Worm (Caenorhabditis elegans): ENCODE measurements around the gene T11F9.10.
A peak's percentile ranks its signal among the peaks of the same experiment; 100 is the strongest.

Gene T11F9.10

DNA sequence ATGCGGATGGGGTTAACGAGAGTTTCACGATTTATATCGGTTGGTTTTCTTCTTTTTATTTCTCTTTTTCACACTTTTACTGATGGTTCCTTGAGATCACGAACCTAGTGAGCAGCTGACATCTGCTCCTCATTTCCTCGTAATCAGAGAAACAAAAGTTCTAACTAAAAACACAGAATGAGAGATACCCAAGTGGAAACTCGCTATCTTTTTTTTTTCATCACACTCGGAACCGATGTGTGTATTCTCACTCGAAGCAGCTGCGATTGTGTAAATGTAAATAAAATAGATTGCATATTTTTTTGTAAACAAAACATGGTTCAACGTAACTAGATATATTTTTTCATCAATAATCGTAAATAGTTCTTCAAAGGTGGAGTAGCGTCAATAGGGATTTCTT lies 19.6 kb downstream of the T11F9.10 start:
- TF ChIP-seq nhr-67 (tag; optimal IDR thresholded peaks at IDR 0.05) (no peak), nhr-25 (tag; optimal IDR thresholded peaks at IDR 0.05) (no peak), elt-2 (tag; optimal IDR thresholded peaks at IDR 0.05) (no peak), egl-5 (tag; optimal IDR thresholded peaks at IDR 0.05) (peak; percentile 48), unc-39 (tag; optimal IDR thresholded peaks at IDR 0.05) (no peak), jun-1 (tag; optimal IDR thresholded peaks at IDR 0.05) (no peak), hmg-11 (tag; optimal IDR thresholded peaks at IDR 0.05) (no peak), nhr-77 (tag; optimal IDR thresholded peaks at IDR 0.05) (no peak), lsy-12 (tag; optimal IDR thresholded peaks at IDR 0.05) (no peak), nhr-76 (tag; optimal IDR thresholded peaks at IDR 0.05) (no peak), pha-4 (tag; optimal IDR thresholded peaks at IDR 0.05) (peak; percentile 84), nhr-28 (tag; optimal IDR thresholded peaks at IDR 0.05) (no peak), ztf-11 (tag; optimal IDR thresholded peaks at IDR 0.05) (no peak), ceh-9 (tag; optimal IDR thresholded peaks at IDR 0.05) (no peak), nfya-1 (tag; optimal IDR thresholded peaks at IDR 0.05; ENCODE audit: insufficient read depth) (peak; percentile 18), lin-39 (tag; optimal IDR thresholded peaks at IDR 0.05) (no peak)

DNA sequence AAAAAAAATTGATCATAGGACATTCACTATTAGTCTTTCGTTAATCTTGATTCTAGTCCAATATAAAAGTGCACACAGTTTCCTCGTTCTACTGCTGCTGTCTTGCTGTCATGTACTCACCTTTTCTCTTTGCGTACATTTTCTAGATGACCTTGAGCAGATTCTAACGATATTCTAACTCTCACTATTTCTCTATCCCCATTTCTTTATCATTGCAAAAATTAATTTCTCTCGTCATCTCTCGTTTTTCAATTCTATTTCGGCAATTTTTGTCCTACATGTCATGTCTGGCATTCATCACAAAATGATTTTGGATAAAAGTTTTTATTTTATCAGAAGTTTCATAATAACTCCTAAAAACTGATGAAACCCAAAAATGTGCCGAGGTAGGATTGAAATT lies 22.0 kb downstream of the T11F9.10 start, which contains the start of gene ttll-5:
TSS of gene ttll-5 (plus strand) at position 288 of the 400 bp plus-strand sequence.
- TF ChIP-seq pqm-1 (tag; optimal IDR thresholded peaks at IDR 0.05) (no peak), nhr-25 (tag; optimal IDR thresholded peaks at IDR 0.05) (peak; percentile 83)

ce11 chrV:11513432-11513831 lies 26.7 kb downstream of the T11F9.10 start, which contains the start of gene C55A6.3:
TSS of gene C55A6.3 (minus strand) at chrV:11513532.
- TF ChIP-seq elt-3 (tag; optimal IDR thresholded peaks at IDR 0.05) (no peak), pha-4 (tag; optimal IDR thresholded peaks at IDR 0.05) (peak; percentile 41)

DNA sequence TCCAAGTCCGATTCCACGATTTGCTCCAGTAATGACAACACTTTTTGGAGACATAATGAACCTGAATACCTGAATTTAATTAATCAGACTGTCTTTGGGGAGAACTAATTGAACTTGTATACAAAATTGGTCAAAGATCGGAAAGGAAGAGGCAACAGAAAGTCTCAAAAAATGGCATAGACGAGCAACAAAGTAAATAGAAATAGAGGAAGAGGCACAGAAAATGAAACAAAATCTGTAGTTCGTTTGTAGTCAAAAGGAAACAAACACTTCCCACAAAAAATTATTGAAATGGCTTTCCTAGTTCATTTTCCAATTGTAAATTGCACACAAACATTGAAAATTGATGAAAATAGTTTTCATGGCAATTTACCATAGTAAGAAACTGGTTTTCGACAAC lies 27.9 kb downstream of the T11F9.10 start, which contains the start of gene C55A6.6:
TSS of gene C55A6.6 (minus strand) at position 61 of the 400 bp plus-strand sequence.
- TF ChIP-seq pha-4 (tag; optimal IDR thresholded peaks at IDR 0.05): peak; percentile 93
- no peak for TF ChIP-seq eor-1 (tag; optimal IDR thresholded peaks at IDR 0.05)

DNA sequence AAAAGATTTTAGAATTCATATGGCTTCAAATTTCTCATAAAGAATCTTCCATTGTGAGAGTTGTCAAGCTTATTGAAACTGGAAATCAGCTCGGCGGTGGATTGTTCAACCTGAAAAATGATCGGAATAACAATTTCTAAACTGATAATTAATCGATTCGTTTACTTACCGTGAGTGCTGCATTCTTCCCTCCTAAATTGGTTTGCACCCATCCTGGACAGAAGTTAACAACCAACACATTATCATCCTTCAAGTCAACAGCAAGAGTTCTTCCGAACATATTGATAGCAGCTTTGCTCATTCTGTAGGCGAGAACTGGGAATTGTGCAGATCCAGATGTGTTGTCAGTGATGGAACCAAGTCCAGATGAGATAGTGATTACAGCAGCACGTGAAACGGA lies 28.4 kb downstream of the T11F9.10 start:
- TF ChIP-seq eor-1 (tag; optimal IDR thresholded peaks at IDR 0.05) (no peak), ceh-28 (tag; optimal IDR thresholded peaks at IDR 0.05) (no peak), ZK546.5 (tag; optimal IDR thresholded peaks at IDR 0.05) (no peak), unc-39 (tag; optimal IDR thresholded peaks at IDR 0.05) (no peak), unc-62 (GFP tag; optimal IDR thresholded peaks at IDR 0.05) (no peak), nhr-77 (tag; optimal IDR thresholded peaks at IDR 0.05) (no peak), lin-15B (tag; optimal IDR thresholded peaks at IDR 0.05) (no peak), ceh-9 (tag; optimal IDR thresholded peaks at IDR 0.05) (no peak), skn-1 (tag; optimal IDR thresholded peaks at IDR 0.05) (no peak), nfya-1 (tag; optimal IDR thresholded peaks at IDR 0.05; ENCODE audit: insufficient read depth) (no peak)

- peak; percentile 12 for TF ChIP-seq pha-4 (tag; optimal IDR thresholded peaks at IDR 0.05)
- TF ChIP-seq ztf-4 (tag; optimal IDR thresholded peaks at IDR 0.05): no peak
- TF ChIP-seq skn-1 (tag; optimal IDR thresholded peaks at IDR 0.05): peak; percentile 80
Measured at ce11 chrV:11516141-11516591, 29.4 kb downstream of the T11F9.10 start, which contains the start of gene sdz-8. TSS of gene sdz-8 (minus strand) at chrV:11516191.

ce11 chrV:11517789-11518188 lies 31.0 kb downstream of the T11F9.10 start, which contains the start of gene C55A6.4:
TSS of gene C55A6.4 (minus strand) at chrV:11517889.
- no peak for TF ChIP-seq ztf-4 (tag; optimal IDR thresholded peaks at IDR 0.05)
- TF ChIP-seq ztf-11 (tag; optimal IDR thresholded peaks at IDR 0.05): no peak
- no peak for TF ChIP-seq nhr-67 (tag; optimal IDR thresholded peaks at IDR 0.05)
- no peak for TF ChIP-seq unc-62 (GFP tag; optimal IDR thresholded peaks at IDR 0.05)
- no peak for TF ChIP-seq mml-1 (tag; optimal IDR thresholded peaks at IDR 0.05)
- no peak for TF ChIP-seq tbx-2 (tag; optimal IDR thresholded peaks at IDR 0.05)
- TF ChIP-seq R02D3.7 (tag; optimal IDR thresholded peaks at IDR 0.05): no peak
- no peak for TF ChIP-seq hmg-11 (tag; optimal IDR thresholded peaks at IDR 0.05)
- TF ChIP-seq pha-4 (tag; optimal IDR thresholded peaks at IDR 0.05): no peak
- no peak for TF ChIP-seq pqm-1 (tag; optimal IDR thresholded peaks at IDR 0.05)
- TF ChIP-seq eor-1 (tag; optimal IDR thresholded peaks at IDR 0.05): no peak
- TF ChIP-seq lsy-12 (tag; optimal IDR thresholded peaks at IDR 0.05): no peak
- TF ChIP-seq elt-3 (tag; optimal IDR thresholded peaks at IDR 0.05): no peak
- TF ChIP-seq skn-1 (tag; optimal IDR thresholded peaks at IDR 0.05): no peak
- no peak for TF ChIP-seq nhr-76 (tag; optimal IDR thresholded peaks at IDR 0.05)
- TF ChIP-seq mdl-1 (tag; optimal IDR thresholded peaks at IDR 0.05): no peak

Measured in whole organism, L3 larva.